Worm (Caenorhabditis elegans): ENCODE results near the gene dkc-1.

Gene dkc-1

ce11 chrIII:10759050-10760023, 11.1 kb downstream of the dkc-1 start, which contains the start of gene tasp-1 (continued):
- TF ChIP-seq ztf-3 (GFP tag; optimal IDR thresholded peaks at IDR 0.05) = peak; percentile 99
- peak; percentile 100 for TF ChIP-seq dox-1 (GFP tag; IDR thresholded peaks at IDR 0.05)
- TF ChIP-seq F22D6.2 (tag; optimal IDR thresholded peaks at IDR 0.05) = peak; percentile 96
- TF ChIP-seq hlh-26 (GFP tag; conservative IDR thresholded peaks at IDR 0.05) = no peak
- peak; percentile 99 for TF ChIP-seq bed-2 (GFP tag; IDR thresholded peaks at IDR 0.05)
- TF ChIP-seq let-607 (tag; optimal IDR thresholded peaks at IDR 0.05) = peak; percentile 96 to 97
- TF ChIP-seq D2030.7 (GFP tag; IDR thresholded peaks at IDR 0.05) = peak; percentile 98
- peak; percentile 99 for TF ChIP-seq F37B4.10 (GFP tag; IDR thresholded peaks at IDR 0.05)
- peak; percentile 100 for TF ChIP-seq ztf-25 (GFP tag; IDR thresholded peaks at IDR 0.05)
- TF ChIP-seq mxl-1 (tag; optimal IDR thresholded peaks at IDR 0.05) = peak; percentile 95
- peak; percentile 99 for TF ChIP-seq egl-44 (GFP tag; IDR thresholded peaks at IDR 0.05)
- peak; percentile 99 for TF ChIP-seq ZK185.1 (tag; optimal IDR thresholded peaks at IDR 0.05; ENCODE audit: poor library complexity, severe bottlenecking)
- TF ChIP-seq Y53G8AR.9 (GFP tag; conservative IDR thresholded peaks at IDR 0.05) = peak; percentile 100
- peak; percentile 97 for TF ChIP-seq nhr-120 (GFP tag; IDR thresholded peaks at IDR 0.05)
- TF ChIP-seq ztf-28 (GFP tag; IDR thresholded peaks at IDR 0.05) = peak; percentile 100
- peak; percentile 94 for TF ChIP-seq F33H1.4 (GFP tag; IDR thresholded peaks at IDR 0.05)
- peak; percentile 99 for TF ChIP-seq F10E7.11 (tag; optimal IDR thresholded peaks at IDR 0.05)
- no peak for TF ChIP-seq sdz-38 (tag; optimal IDR thresholded peaks at IDR 0.05)
- peak; percentile 95 for TF ChIP-seq snpc-3.4 (tag; optimal IDR thresholded peaks at IDR 0.05)
- TF ChIP-seq snpc-1.3 (tag; optimal IDR thresholded peaks at IDR 0.05; ENCODE audit: insufficient read depth) = peak; percentile 96
- peak; percentile 94 for TF ChIP-seq aptf-2 (GFP tag; conservative IDR thresholded peaks at IDR 0.05)
- peak; percentile 69 for TF ChIP-seq ccch-3 (GFP tag; optimal IDR thresholded peaks at IDR 0.05)
- peak; percentile 99 for TF ChIP-seq ceh-91 (GFP tag; IDR thresholded peaks at IDR 0.05)
- peak; percentile 99 for TF ChIP-seq F52B5.7 (tag; optimal IDR thresholded peaks at IDR 0.05)
- TF ChIP-seq rcor-1 (GFP tag; IDR thresholded peaks at IDR 0.05) = peak; percentile 99
- peak; percentile 96 for TF ChIP-seq hmg-1.2 (GFP tag; IDR thresholded peaks at IDR 0.05)
- TF ChIP-seq ceh-79 (tag; optimal IDR thresholded peaks at IDR 0.05) = peak; percentile 99
- TF ChIP-seq B0261.1 (tag; optimal IDR thresholded peaks at IDR 0.05) = peak; percentile 54
- TF ChIP-seq madf-3 (GFP tag; IDR thresholded peaks at IDR 0.05) = peak; percentile 99
- TF ChIP-seq lsy-27 (tag; optimal IDR thresholded peaks at IDR 0.05; ENCODE audit: borderline replicate concordance, insufficient read depth) = peak; percentile 68
- TF ChIP-seq T26A5.8 (tag; optimal IDR thresholded peaks at IDR 0.05) = peak; percentile 90
- TF ChIP-seq F57A8.1 (GFP tag; optimal IDR thresholded peaks at IDR 0.05) = no peak
- no peak for TF ChIP-seq F55B11.4 (tag; optimal IDR thresholded peaks at IDR 0.05; ENCODE audit: borderline replicate concordance, insufficient read depth)
- peak; percentile 99 for TF ChIP-seq nhr-90 (tag; optimal IDR thresholded peaks at IDR 0.05)
- peak; percentile 100 for TF ChIP-seq lin-54 (GFP tag; optimal IDR thresholded peaks at IDR 0.05)
- peak; percentile 95 for TF ChIP-seq hmg-20 (GFP tag; IDR thresholded peaks at IDR 0.05)
- TF ChIP-seq gei-17 (GFP tag; optimal IDR thresholded peaks at IDR 0.05) = peak; percentile 95
- TF ChIP-seq attf-6 (GFP tag; IDR thresholded peaks at IDR 0.05) = peak; percentile 87
- TF ChIP-seq madf-8 (GFP tag; conservative IDR thresholded peaks at IDR 0.05) = peak; percentile 93
- TF ChIP-seq Y95B8A.8 (GFP tag; IDR thresholded peaks at IDR 0.05) = peak; percentile 100
- peak; percentile 100 for TF ChIP-seq pbrm-1 (GFP tag; IDR thresholded peaks at IDR 0.05)
- TF ChIP-seq zfh-2 (GFP tag; conservative IDR thresholded peaks at IDR 0.05) = peak; percentile 100
- TF ChIP-seq ceh-27 (GFP tag; optimal IDR thresholded peaks at IDR 0.05) = peak; percentile 100
- peak; percentile 100 for TF ChIP-seq Y67H2A.10 (GFP tag; conservative IDR thresholded peaks at IDR 0.05)
- peak; percentile 99 for TF ChIP-seq mcd-1 (GFP tag; IDR thresholded peaks at IDR 0.05)
